Fruit fly (Drosophila melanogaster) whole organism, embryonic: ENCODE data around the gene tai.

Experiments
- ATbp ChIP-seq: fragments of 200-800 bp; sonication (Bioruptor generic); optimal IDR thresholded peaks from 2 replicates; lab custom pipeline; 2017; ENCODE audit warnings: missing biosample characterization, mild to moderate bottlenecking, missing genetic modification characterization, missing genetic modification reagents
- Abd-B ChIP-seq: fragments of 200-800 bp; sonication (Bioruptor generic); optimal IDR thresholded peaks from 2 replicates; lab custom pipeline; 2018; ENCODE audit warnings: missing biosample characterization, mild to moderate bottlenecking, missing genetic modification characterization, moderate library complexity
- B-H2 ChIP-seq: fragments of 200-800 bp; sonication (Bioruptor generic); optimal IDR thresholded peaks from 2 replicates; lab custom pipeline; 2018; ENCODE audit warnings: missing biosample characterization, mild to moderate bottlenecking, missing genetic modification characterization
- CG10431 ChIP-seq: fragments of 200-800 bp; sonication (Bioruptor generic); optimal IDR thresholded peaks from 3 replicates; lab custom pipeline; 2018; ENCODE audit warnings: missing biosample characterization, mild to moderate bottlenecking, missing genetic modification characterization
- CG13424 ChIP-seq: fragments of 200-800 bp; sonication (Bioruptor generic); optimal IDR thresholded peaks from 2 replicates; lab custom pipeline; 2019; ENCODE audit warnings: missing biosample characterization, mild to moderate bottlenecking, missing genetic modification characterization, moderate library complexity
- CG14050 ChIP-seq: fragments of 200-800 bp; sonication (Bioruptor generic); IDR thresholded peaks from 3 replicates; pipeline ENCODE4 v1.3.6; 2022; ENCODE audit warnings: missing biosample characterization, missing genetic modification characterization
- CG1602 ChIP-seq: fragments of 200-800 bp; sonication (Bioruptor generic); optimal IDR thresholded peaks from 3 replicates; lab custom pipeline; 2016; ENCODE audit warnings: missing biosample characterization, missing genetic modification characterization
- CG17359 ChIP-seq: fragments of 200-800 bp; sonication (Bioruptor generic); optimal IDR thresholded peaks from 3 replicates; lab custom pipeline; 2018; ENCODE audit warnings: missing biosample characterization, mild to moderate bottlenecking, missing genetic modification characterization, moderate library complexity
- CG17385 ChIP-seq: fragments of 200-800 bp; sonication (Bioruptor generic); optimal IDR thresholded peaks from 3 replicates; lab custom pipeline; 2018; ENCODE audit warnings: missing biosample characterization, mild to moderate bottlenecking, missing genetic modification characterization
- CG17802 ChIP-seq: fragments of 200-800 bp; sonication (Bioruptor generic); optimal IDR thresholded peaks from 2 replicates; lab custom pipeline; 2018; ENCODE audit warnings: missing biosample characterization, mild to moderate bottlenecking, missing genetic modification characterization, moderate library complexity
- CG18011 ChIP-seq: fragments of 200-800 bp; sonication (Bioruptor generic); optimal IDR thresholded peaks from 2 replicates; lab custom pipeline; 2017; ENCODE audit warnings: missing biosample characterization, missing genetic modification characterization, mild to moderate bottlenecking, moderate library complexity, missing genotype
- CG2129 ChIP-seq: fragments of 200-800 bp; sonication (Bioruptor generic); IDR thresholded peaks from 2 replicates; pipeline ENCODE4 v1.3.6; 2022; ENCODE audit warnings: missing biosample characterization, missing genetic modification characterization; ENCODE audit not compliant: partially characterized antibody
- CG30403 ChIP-seq: fragments of 200-800 bp; sonication (Bioruptor generic); optimal IDR thresholded peaks from 3 replicates; lab custom pipeline; 2016; ENCODE audit warnings: missing biosample characterization, missing genetic modification characterization
- CG32767 ChIP-seq: fragments of 200-800 bp; sonication (Bioruptor generic); IDR thresholded peaks from 2 replicates; pipeline ENCODE4 v1.3.6; 2022; ENCODE audit warnings: missing biosample characterization, missing genetic modification characterization
- CG3407 ChIP-seq: fragments of 200-800 bp; sonication (Bioruptor generic); optimal IDR thresholded peaks from 2 replicates; lab custom pipeline; 2018; ENCODE audit warnings: missing biosample characterization, mild to moderate bottlenecking, missing genetic modification characterization
- CG34422 ChIP-seq: fragments of 200-800 bp; sonication (Bioruptor generic); IDR thresholded peaks from 3 replicates; pipeline ENCODE4 v1.3.6; 2022; ENCODE audit warnings: missing biosample characterization, missing genetic modification characterization
- CG4360 ChIP-seq: fragments of 200-800 bp; sonication (Bioruptor generic); IDR thresholded peaks from 2 replicates; pipeline ENCODE4 v1.3.6; 2022; ENCODE audit warnings: missing biosample characterization, missing genetic modification characterization
- CG4424 ChIP-seq: fragments of 200-800 bp; sonication (Bioruptor generic); optimal IDR thresholded peaks from 3 replicates; lab custom pipeline; 2016; ENCODE audit warnings: missing biosample characterization, missing genetic modification characterization
- CG5180 ChIP-seq: fragments of 200-800 bp; sonication (Bioruptor generic); optimal IDR thresholded peaks from 3 replicates; lab custom pipeline; 2017; ENCODE audit warnings: missing biosample characterization, missing genetic modification characterization, mild to moderate bottlenecking, moderate library complexity, missing genetic modification reagents
- CG8388 ChIP-seq: fragments of 200-800 bp; sonication (Bioruptor generic); optimal IDR thresholded peaks from 2 replicates; lab custom pipeline; 2019; ENCODE audit warnings: missing biosample characterization, mild to moderate bottlenecking, missing genetic modification characterization, moderate library complexity
- Chrac-16 ChIP-seq: fragments of 200-800 bp; sonication (Bioruptor generic); optimal IDR thresholded peaks from 3 replicates; lab custom pipeline; 2016; ENCODE audit warnings: missing biosample characterization, missing genetic modification characterization
- CoRest ChIP-seq: fragments of 200-800 bp; sonication (Bioruptor generic); optimal IDR thresholded peaks from 3 replicates; lab custom pipeline; 2018; ENCODE audit warnings: missing biosample characterization, mild to moderate bottlenecking, missing genetic modification characterization, moderate library complexity
- Dbx ChIP-seq: fragments of 200-800 bp; sonication (Bioruptor generic); IDR thresholded peaks from 3 replicates; pipeline ENCODE4 v1.3.6; 2022; ENCODE audit warnings: missing biosample characterization, missing genetic modification characterization
- Drgx ChIP-seq: fragments of 200-800 bp; sonication (Bioruptor generic); IDR thresholded peaks from 2 replicates; pipeline ENCODE4 v1.3.6; 2022; ENCODE audit warnings: missing biosample characterization, missing genetic modification characterization
- Hr3 ChIP-seq: fragments of 200-800 bp; sonication (Bioruptor generic); optimal IDR thresholded peaks from 3 replicates; lab custom pipeline; 2016; ENCODE audit warnings: missing biosample characterization, missing genetic modification characterization
- Poxn ChIP-seq: fragments of 200-800 bp; sonication (Bioruptor generic); IDR thresholded peaks from 2 replicates; pipeline ENCODE4 v1.3.6; 2022; ENCODE audit warnings: missing biosample characterization, missing genetic modification characterization
- Rfx ChIP-seq: fragments of 200-800 bp; sonication (Bioruptor generic); IDR thresholded peaks from 2 replicates; pipeline ENCODE4 v1.3.6; 2022; ENCODE audit warnings: missing biosample characterization, missing genetic modification characterization
- Sox102F ChIP-seq: fragments of 200-800 bp; sonication (Bioruptor generic); optimal IDR thresholded peaks from 2 replicates; lab custom pipeline; 2018; ENCODE audit warnings: missing biosample characterization, mild to moderate bottlenecking, missing genetic modification characterization, moderate library complexity
- ap ChIP-seq: fragments of 200-800 bp; sonication (Bioruptor generic); IDR thresholded peaks from 2 replicates; pipeline ENCODE4 v1.3.6; 2022; ENCODE audit warnings: missing biosample characterization, missing genetic modification characterization
- ase ChIP-seq: fragments of 200-800 bp; sonication (Bioruptor generic); IDR thresholded peaks from 3 replicates; pipeline ENCODE4 v1.3.6; 2022; ENCODE audit warnings: missing biosample characterization, missing genetic modification characterization
- croc ChIP-seq: fragments of 200-800 bp; sonication (Bioruptor generic); conservative IDR thresholded peaks from 3 replicates; pipeline ENCODE4 v1.3.6; 2022; ENCODE audit warnings: missing biosample characterization, missing genetic modification characterization
- jigr1 ChIP-seq: fragments of 200-800 bp; sonication (Bioruptor generic); IDR thresholded peaks from 3 replicates; pipeline ENCODE4 v1.3.6; 2022; ENCODE audit warnings: missing biosample characterization, missing genetic modification characterization
- lola ChIP-seq, 3 experiments: fragments of >200 bp in 2 of 3; fragments of 200-800 bp in 1 of 3; sonication (Bioruptor generic) in 1 of 3; optimal IDR thresholded peaks; 2 replicates each; lab custom pipeline; 2017 to 2019; ENCODE audit warnings: missing biosample characterization in 3 of 3, missing genetic modification characterization in 3 of 3, mild to moderate bottlenecking in 1 of 3, moderate library complexity in 1 of 3
- pan ChIP-seq, 4 experiments: fragments of >200 bp in 3 of 4; fragments of 200-800 bp in 1 of 4; sonication (Bioruptor generic) in 1 of 4; optimal IDR thresholded peaks in 3 of 4; IDR thresholded peaks in 1 of 4; 2 replicates each; pipeline versions ENCODE4 v1.3.6 to Lab custom; 2017 to 2022; ENCODE audit warnings: missing biosample characterization in 2 of 4, missing genetic modification characterization in 2 of 4, mixed read lengths in 1 of 4
- psq ChIP-seq: fragments of 200-800 bp; sonication (Bioruptor generic); optimal IDR thresholded peaks from 2 replicates; lab custom pipeline; 2017; ENCODE audit warnings: missing biosample characterization, missing genetic modification characterization
- sqz ChIP-seq: fragments of 200-800 bp; sonication (Bioruptor generic); optimal IDR thresholded peaks from 3 replicates; lab custom pipeline; 2018; ENCODE audit warnings: missing biosample characterization, mild to moderate bottlenecking, missing genetic modification characterization
- ttk ChIP-seq: fragments of 200-800 bp; sonication (Bioruptor generic); IDR thresholded peaks from 2 replicates; pipeline ENCODE4 v2.1.2; 2022; ENCODE audit warnings: missing biosample characterization, missing genetic modification characterization
- vvl ChIP-seq: fragments of 200-800 bp; sonication (Bioruptor generic); IDR thresholded peaks from 2 replicates; pipeline ENCODE4 v1.3.6; 2022; ENCODE audit warnings: missing biosample characterization, missing genetic modification characterization

The tai gene

DNA sequence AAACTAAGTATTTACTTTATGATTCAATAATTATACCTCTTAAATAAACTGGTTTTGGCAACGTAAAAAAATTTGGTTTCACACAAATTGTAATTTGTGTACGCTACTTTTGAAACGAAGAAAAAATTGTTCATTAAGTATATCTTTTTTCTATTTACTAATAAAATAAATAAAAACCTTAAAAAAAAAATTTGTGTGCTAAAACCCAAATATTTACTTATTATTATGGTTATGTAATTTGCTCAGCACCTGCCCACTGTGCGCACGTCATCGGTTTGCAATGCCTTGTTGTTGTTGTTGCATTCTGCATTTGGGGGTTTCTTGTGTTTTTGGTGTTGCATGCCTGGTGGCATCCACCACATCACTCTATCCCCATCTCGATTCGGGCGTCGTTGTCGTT lies 40.6 kb downstream of the tai start (continued):
- no peak for TF ChIP-seq B-H2 (GFP tag; lab: Kevin White, UChicago)
- TF ChIP-seq CG32767 (GFP tag; lab: Robert Waterston, UW) = no peak
- TF ChIP-seq CG4360 (GFP tag; lab: Robert Waterston, UW) = peak; percentile 59
- TF ChIP-seq CG34422 = no peak
- TF ChIP-seq Sox102F (GFP tag; lab: Kevin White, UChicago) = peak; percentile 81
- peak; percentile 40 for TF ChIP-seq CG30403 (GFP tag; lab: Kevin White, UChicago)
- TF ChIP-seq ase (GFP tag; lab: Robert Waterston, UW) = peak; percentile 34; the same call in 1 of the 3 replicates
- no peak for TF ChIP-seq CG2129 (GFP tag; lab: Robert Waterston, UW)
- TF ChIP-seq croc = peak; percentile 43; the same call in 2 of the 3 replicates
- TF ChIP-seq CG4424 (GFP tag; lab: Kevin White, UChicago) = peak; percentile 53
- peak; percentile 35 for TF ChIP-seq sqz (GFP tag; lab: Kevin White, UChicago)
- TF ChIP-seq Chrac-16 (GFP tag; lab: Kevin White, UChicago) = peak; percentile 2
- peak; percentile 46; the same call in 1 of the 3 replicates for TF ChIP-seq CG14050 (GFP tag; lab: Robert Waterston, UW)
- no peak for TF ChIP-seq Rfx (GFP tag; lab: Robert Waterston, UW)
- TF ChIP-seq ATbp (GFP tag; lab: Kevin White, UChicago) = peak; percentile 72
- no peak for TF ChIP-seq psq (GFP tag; lab: Kevin White, UChicago)
- TF ChIP-seq ap (GFP tag; lab: Robert Waterston, UW) = no peak
- TF ChIP-seq pan (optimal IDR thresholded peaks at IDR 0.05; lab: Kevin White, UChicago) = no peak
- TF ChIP-seq pan (GFP tag; optimal IDR thresholded peaks at IDR 0.05 in 1 of 2, IDR thresholded peaks at IDR 0.05 in 1 of 2) = peak in 1 of 2 experiments; percentile 51
- TF ChIP-seq jigr1 = no peak
- peak; percentile 24 for TF ChIP-seq CG1602
- TF ChIP-seq CG13424 (tag; lab: Kevin White, UChicago) = peak; percentile 56
- peak; percentile 47 for TF ChIP-seq Hr3 (GFP tag; lab: Kevin White, UChicago)
- peak; percentile 35 for TF ChIP-seq Abd-B (GFP tag; lab: Kevin White, UChicago)
- TF ChIP-seq CG17359 (tag; lab: Kevin White, UChicago) = peak; percentile 63
- TF ChIP-seq vvl = 0 out of 2 replicates have a peak, but pooled peaks have one; percentile 18
- TF ChIP-seq CG17802 (tag; lab: Kevin White, UChicago) = peak; percentile 8
- no peak for TF ChIP-seq CG18011 (GFP tag; lab: Kevin White, UChicago)
- peak; percentile 10 for TF ChIP-seq CG17385 (GFP tag; lab: Kevin White, UChicago)
- peak; percentile 19 for TF ChIP-seq CG5180 (GFP tag; lab: Kevin White, UChicago)
- peak; percentile 34; the same call in 1 of the 2 replicates for TF ChIP-seq ttk (GFP tag; lab: Robert Waterston, UW)
- no peak for TF ChIP-seq Poxn (GFP tag; lab: Robert Waterston, UW)
- TF ChIP-seq Drgx (GFP tag; lab: Robert Waterston, UW) = peak; percentile 88
- peak; percentile 71 for TF ChIP-seq CG8388 (GFP tag; lab: Kevin White, UChicago)
- TF ChIP-seq Dbx (GFP tag; lab: Robert Waterston, UW) = no peak
- no peak for TF ChIP-seq CG10431 (GFP tag; lab: Kevin White, UChicago)
- peak in 1 of 3 experiments; percentile 54 for TF ChIP-seq lola (GFP tag; optimal IDR thresholded peaks at IDR 0.05; lab: Kevin White, UChicago)
- TF ChIP-seq CoRest (tag; lab: Kevin White, UChicago) = peak; percentile 35
- TF ChIP-seq CG3407 (GFP tag; lab: Kevin White, UChicago) = peak; percentile 42
